Worm (Caenorhabditis elegans) whole organism, late embryonic: ENCODE measurements around the gene R09A8.1.
A peak's percentile ranks its signal among the peaks of the same experiment; 100 is the strongest.

ENCODE experiments used
- K02D7.2 ChIP-seq: sonication (generic microtip); optimal IDR thresholded peaks from 2 replicates; lab custom pipeline; 2017; ENCODE audit warnings: mild to moderate bottlenecking, missing genetic modification characterization, missing compliant biosample characterization
- K09A11.1 ChIP-seq: sonication (generic microtip); optimal IDR thresholded peaks from 2 replicates; lab custom pipeline; 2017; ENCODE audit warnings: antibody characterized with exemption, mild to moderate bottlenecking, missing genetic modification characterization, missing compliant biosample characterization; ENCODE audit not compliant: insufficient read depth
- ama-1 ChIP-seq: fragments of 150-350 bp; optimal IDR thresholded peaks from 2 replicates; lab custom pipeline; 2014
- ceh-18 ChIP-seq: sonication (generic microtip); optimal IDR thresholded peaks from 2 replicates; lab custom pipeline; 2016; ENCODE audit warnings: missing genetic modification characterization, missing compliant biosample characterization
- dve-1 ChIP-seq: sonication (generic microtip); optimal IDR thresholded peaks from 2 replicates; lab custom pipeline; 2017; ENCODE audit warnings: antibody characterized with exemption, mild to moderate bottlenecking, missing genetic modification characterization, missing compliant biosample characterization
- ets-4 ChIP-seq: sonication (generic microtip); optimal IDR thresholded peaks from 2 replicates; lab custom pipeline; 2016; ENCODE audit warnings: missing genetic modification characterization, missing compliant biosample characterization
- npax-4 ChIP-seq: sonication (generic microtip); optimal IDR thresholded peaks from 2 replicates; lab custom pipeline; 2016; ENCODE audit warnings: missing genetic modification characterization, missing compliant biosample characterization
- pat-9 ChIP-seq: fragments of 200-800 bp; sonication (Bioruptor generic); optimal IDR thresholded peaks from 2 replicates; lab custom pipeline; 2018; ENCODE audit warnings: mild to moderate bottlenecking, missing genetic modification characterization, moderate library complexity, missing compliant biosample characterization
- pha-4 ChIP-seq: fragments of 150-350 bp; optimal IDR thresholded peaks from 2 replicates; lab custom pipeline; 2018; ENCODE audit warnings: missing biosample characterization, missing genetic modification reagents, missing genetic modification characterization
- pqm-1 ChIP-seq: sonication (generic microtip); optimal IDR thresholded peaks from 2 replicates; lab custom pipeline; 2016; ENCODE audit warnings: missing genetic modification characterization, missing compliant biosample characterization
- rnt-1 ChIP-seq: sonication (generic microtip); optimal IDR thresholded peaks from 2 replicates; lab custom pipeline; 2016; ENCODE audit warnings: missing genetic modification characterization, missing compliant biosample characterization
- tbx-2 ChIP-seq: sonication (generic microtip); optimal IDR thresholded peaks from 2 replicates; lab custom pipeline; 2016; ENCODE audit warnings: missing genetic modification characterization, missing compliant biosample characterization
- unc-3 ChIP-seq, 2 experiments: fragments of 200-800 bp in 1 of 2; sonication (Bioruptor generic) in 1 of 2; sonication (generic microtip) in 1 of 2; conservative IDR thresholded peaks in 1 of 2; optimal IDR thresholded peaks in 1 of 2; 2 replicates each; pipeline versions ENCODE4 v1.3.6 to Lab custom; 2016 to 2022; ENCODE audit warnings: missing compliant biosample characterization in 2 of 2, missing genetic modification characterization in 2 of 2, missing genetic modification reagents in 1 of 2

DNA sequence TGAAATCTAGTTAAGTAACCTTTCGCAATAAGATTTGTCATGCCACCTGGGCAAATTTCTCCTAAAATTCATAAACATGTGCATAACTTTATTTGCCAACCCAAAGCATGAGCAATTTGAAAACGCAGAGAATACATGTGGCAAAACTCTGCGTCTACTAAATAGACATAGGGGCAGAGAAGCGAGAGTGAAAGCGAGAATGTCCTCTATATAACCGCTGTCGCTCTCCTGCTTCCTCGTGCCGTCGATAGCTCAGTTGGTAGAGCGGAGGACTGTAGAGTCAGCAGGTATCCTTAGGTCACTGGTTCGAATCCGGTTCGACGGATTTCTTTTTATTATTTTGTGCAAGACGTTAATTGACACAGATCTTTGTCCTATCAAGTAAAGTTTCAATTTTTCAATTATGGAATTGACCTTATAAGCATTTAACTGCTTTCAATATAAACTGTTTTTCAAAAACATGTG, 51.5 kb downstream of the R09A8.1 start:
- peak; percentile 92 for TF ChIP-seq pat-9 (tag; lab: Kevin White, UChicago)
- TF ChIP-seq dve-1 = peak; percentile 95
- TF ChIP-seq ceh-18 (tag; lab: Kevin White, UChicago) = peak; percentile 84
- no peak for TF ChIP-seq ama-1
- peak; percentile 96 for TF ChIP-seq unc-3 (GFP tag; conservative IDR thresholded peaks at IDR 0.05; lab: Robert Waterston, UW)
- peak; percentile 92 for TF ChIP-seq unc-3 (tag; optimal IDR thresholded peaks at IDR 0.05; lab: Kevin White, UChicago)
- peak; percentile 71 for TF ChIP-seq ets-4 (tag; lab: Kevin White, UChicago)
- peak; percentile 74 for TF ChIP-seq pqm-1 (tag; lab: Kevin White, UChicago)
- peak; percentile 84 for TF ChIP-seq npax-4
- TF ChIP-seq pha-4 = no peak
- TF ChIP-seq K09A11.1 (tag; lab: Kevin White, UChicago) = peak; percentile 89
- TF ChIP-seq rnt-1 (tag; lab: Kevin White, UChicago) = peak; percentile 86
- TF ChIP-seq K02D7.2 (tag; lab: Kevin White, UChicago) = peak; percentile 87
- TF ChIP-seq tbx-2 (tag; lab: Kevin White, UChicago) = peak; percentile 93
